Worm (Caenorhabditis elegans) whole organism, L1 larva: Measurements from ENCODE around the gene pmp-4.

ENCODE experiments used
- lin-15B ChIP-seq: fragments of 150-350 bp; sonication (generic microtip); optimal IDR thresholded peaks from 3 replicates; lab custom pipeline; 2014; ENCODE audit warnings: missing biosample characterization, missing genetic modification characterization
- unc-30 ChIP-seq: sonication (generic microtip); optimal IDR thresholded peaks from 2 replicates; lab custom pipeline; 2017; ENCODE audit warnings: missing biosample characterization, missing genetic modification characterization

DNA sequence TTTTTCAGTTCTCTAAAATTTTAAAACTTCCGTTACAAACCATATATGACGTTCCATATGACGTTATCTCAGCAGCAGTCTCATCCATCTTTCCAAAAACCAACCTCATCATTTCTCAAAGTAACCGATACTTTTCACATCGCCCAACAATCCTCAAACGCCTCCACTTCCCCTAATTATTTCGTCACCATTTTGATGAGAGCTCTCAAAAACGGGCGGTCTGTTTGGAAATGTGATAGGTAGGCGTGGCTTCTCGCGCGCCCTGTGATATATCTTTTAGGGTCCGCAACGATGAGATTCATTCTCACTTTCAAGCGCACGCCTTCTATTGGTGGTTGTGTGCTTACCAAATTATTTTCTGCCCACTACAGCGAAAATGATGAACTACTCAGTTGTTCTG, 37.1 kb downstream of the pmp-4 start, which contains the start of gene trh-1:
- TF ChIP-seq lin-15B (tag; lab: Kevin White, UChicago) (no peak), unc-30 (tag; lab: Kevin White, UChicago) (no peak)
